Worm (Caenorhabditis elegans) whole organism, L3 larva: ENCODE results near the gene F59C12.4.

Source experiments
- ZK546.5 ChIP-seq: sonication (generic microtip); optimal IDR thresholded peaks from 2 replicates; lab custom pipeline; 2017; ENCODE audit warnings: missing biosample characterization, missing genetic modification characterization
- aly-2 ChIP-seq: fragments of 150-350 bp; optimal IDR thresholded peaks from 2 replicates; lab custom pipeline; 2014; ENCODE audit warnings: missing biosample characterization, missing genetic modification characterization
- ceh-28 ChIP-seq: fragments of 150-350 bp; optimal IDR thresholded peaks from 2 replicates; lab custom pipeline; 2014; ENCODE audit warnings: missing biosample characterization, missing genetic modification reagents, missing genetic modification characterization
- ceh-82 ChIP-seq: fragments of 150-350 bp; optimal IDR thresholded peaks from 2 replicates; lab custom pipeline; 2014; ENCODE audit warnings: missing biosample characterization, missing genetic modification characterization
- daf-12 ChIP-seq: fragments of 150-350 bp; optimal IDR thresholded peaks from 2 replicates; lab custom pipeline; 2014; ENCODE audit warnings: missing biosample characterization, missing genetic modification reagents, missing genetic modification characterization
- egl-27 ChIP-seq: sonication (generic microtip); optimal IDR thresholded peaks from 4 replicates; lab custom pipeline; 2017; ENCODE audit warnings: missing biosample characterization, missing genetic modification reagents, missing genetic modification characterization
- elt-2 ChIP-seq: sonication (generic microtip); optimal IDR thresholded peaks from 2 replicates; lab custom pipeline; 2016; ENCODE audit warnings: missing genetic modification reagents, mild to moderate bottlenecking, missing genetic modification characterization, missing compliant biosample characterization
- elt-3 ChIP-seq, 3 experiments: fragments of 150-350 bp in 1 of 3; sonication (generic microtip) in 2 of 3; optimal IDR thresholded peaks; 2 replicates in 2 of 3; 4 replicates in 1 of 3; lab custom pipeline; 2014 to 2017; ENCODE audit warnings: missing biosample characterization in 3 of 3, missing genetic modification characterization in 3 of 3
- jun-1 ChIP-seq: fragments of 150-350 bp; optimal IDR thresholded peaks from 2 replicates; lab custom pipeline; 2014; ENCODE audit warnings: missing biosample characterization, missing genetic modification reagents, missing genetic modification characterization
- pha-4 ChIP-seq: fragments of 150-350 bp; optimal IDR thresholded peaks from 2 replicates; lab custom pipeline; 2014; ENCODE audit warnings: missing biosample characterization, missing genetic modification reagents, missing genetic modification characterization
- skn-1 ChIP-seq: fragments of 150-350 bp; optimal IDR thresholded peaks from 2 replicates; lab custom pipeline; 2014; ENCODE audit warnings: missing biosample characterization, missing genetic modification characterization
- snpc-4 ChIP-seq: fragments of 150-350 bp; optimal IDR thresholded peaks from 2 replicates; lab custom pipeline; 2014; ENCODE audit warnings: missing biosample characterization, missing genetic modification characterization
- unc-62 ChIP-seq: fragments of 150-350 bp; sonication (generic microtip); optimal IDR thresholded peaks from 4 replicates; lab custom pipeline; 2014; ENCODE audit warnings: missing biosample characterization, missing genetic modification reagents, missing genetic modification characterization
- ztf-11 ChIP-seq: fragments of 150-350 bp; optimal IDR thresholded peaks from 2 replicates; lab custom pipeline; 2014; ENCODE audit warnings: missing biosample characterization, missing genetic modification characterization

ce11 chrX:16607128-16607527, 4.7 kb upstream of the F59C12.4 start:
- TF ChIP-seq elt-2 (tag; lab: Kevin White, UChicago) (no peak), pha-4 (tag; lab: Kevin White, UChicago) (no peak), daf-12 (no peak), ceh-82 (no peak), aly-2 (no peak), snpc-4 (no peak), ztf-11 (tag; lab: Kevin White, UChicago) (no peak), skn-1 (no peak), elt-3 (tag; optimal IDR thresholded peaks at IDR 0.05; lab: Kevin White, UChicago) (no peak), ZK546.5 (tag; lab: Kevin White, UChicago) (no peak), egl-27 (tag; lab: Kevin White, UChicago) (no peak), jun-1 (tag; lab: Kevin White, UChicago) (no peak), ceh-28 (tag; lab: Kevin White, UChicago) (no peak), unc-62 (GFP tag; lab: Kevin White, UChicago) (no peak)
